Worm (Caenorhabditis elegans): ENCODE results near the gene skpo-2.

Gene skpo-2

DNA sequence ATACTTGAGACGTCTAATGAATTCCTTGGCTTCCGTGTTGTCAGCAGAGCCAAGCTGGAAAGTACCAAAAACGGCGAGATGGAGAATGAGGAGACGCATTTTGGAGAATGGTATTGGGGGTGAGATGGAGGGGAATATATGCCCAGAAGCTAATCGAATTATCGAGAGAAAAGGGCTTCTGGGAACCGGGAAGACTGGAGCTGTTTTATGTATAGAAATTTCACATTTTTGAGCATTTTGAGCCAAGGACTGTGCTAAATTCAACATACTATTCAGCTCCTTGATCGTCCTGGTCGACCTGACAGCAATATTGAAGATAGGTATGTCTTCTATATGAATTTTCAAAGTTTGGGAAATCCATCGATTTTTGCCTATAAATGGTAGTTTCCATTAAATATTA is 23.7 kb upstream of the skpo-2 start, which contains the start of gene C16C8.7:
TSS of gene C16C8.7 (minus strand) at position 101 of the 400 bp plus-strand sequence.
- TF ChIP-seq mab-5 (tag; optimal IDR thresholded peaks at IDR 0.05), result no peak
- TF ChIP-seq flh-1 (GFP tag; optimal IDR thresholded peaks at IDR 0.05), result no peak
- no peak for TF ChIP-seq ceh-43 (GFP tag; optimal IDR thresholded peaks at IDR 0.05)
- TF ChIP-seq nhr-2 (tag; optimal IDR thresholded peaks at IDR 0.05), result no peak
- TF ChIP-seq unc-62 (GFP tag; optimal IDR thresholded peaks at IDR 0.05), result no peak
- no peak for TF ChIP-seq nhr-76 (tag; optimal IDR thresholded peaks at IDR 0.05)
- TF ChIP-seq ztf-11 (tag; optimal IDR thresholded peaks at IDR 0.05), result no peak
- no peak for TF ChIP-seq unc-39 (tag; optimal IDR thresholded peaks at IDR 0.05)
- TF ChIP-seq nhr-12 (tag; optimal IDR thresholded peaks at IDR 0.05), result no peak
- TF ChIP-seq mls-2 (tag; optimal IDR thresholded peaks at IDR 0.05), result no peak
- no peak for TF ChIP-seq lin-32 (GFP tag; optimal IDR thresholded peaks at IDR 0.05)
- no peak for TF ChIP-seq ceh-83 (GFP tag; optimal IDR thresholded peaks at IDR 0.05)
- TF ChIP-seq lin-13 (tag; optimal IDR thresholded peaks at IDR 0.05), result no peak

DNA sequence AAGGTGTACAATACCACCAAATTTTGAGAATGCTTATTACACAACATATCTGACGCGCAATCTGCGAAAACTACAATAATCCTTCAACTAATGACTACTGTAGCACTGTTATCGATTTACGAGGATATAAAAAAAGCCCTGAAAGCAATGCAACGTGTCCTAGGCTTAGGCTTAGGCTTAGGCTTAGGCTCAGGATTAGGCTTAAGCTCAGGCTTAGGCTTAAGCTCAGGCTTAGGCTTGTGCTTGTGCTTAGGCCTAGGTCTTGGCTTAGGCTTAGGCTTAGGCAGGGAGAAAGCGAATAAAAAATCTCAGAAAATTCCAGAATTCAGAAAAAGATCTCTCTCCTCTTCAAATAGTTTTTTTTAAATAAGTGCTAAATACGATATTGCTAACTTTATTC is 22.9 kb upstream of the skpo-2 start:
- TF ChIP-seq ceh-39 (tag; optimal IDR thresholded peaks at IDR 0.05) (no peak), nhr-76 (tag; optimal IDR thresholded peaks at IDR 0.05) (no peak), lsy-2 (tag; optimal IDR thresholded peaks at IDR 0.05) (no peak), sem-2 (GFP tag; optimal IDR thresholded peaks at IDR 0.05) (no peak), nhr-237 (tag; optimal IDR thresholded peaks at IDR 0.05) (no peak), drap-1 (GFP tag; optimal IDR thresholded peaks at IDR 0.05) (no peak), unc-62 (GFP tag; optimal IDR thresholded peaks at IDR 0.05) (no peak), M03D4.4 (tag; optimal IDR thresholded peaks at IDR 0.05) (no peak)

DNA sequence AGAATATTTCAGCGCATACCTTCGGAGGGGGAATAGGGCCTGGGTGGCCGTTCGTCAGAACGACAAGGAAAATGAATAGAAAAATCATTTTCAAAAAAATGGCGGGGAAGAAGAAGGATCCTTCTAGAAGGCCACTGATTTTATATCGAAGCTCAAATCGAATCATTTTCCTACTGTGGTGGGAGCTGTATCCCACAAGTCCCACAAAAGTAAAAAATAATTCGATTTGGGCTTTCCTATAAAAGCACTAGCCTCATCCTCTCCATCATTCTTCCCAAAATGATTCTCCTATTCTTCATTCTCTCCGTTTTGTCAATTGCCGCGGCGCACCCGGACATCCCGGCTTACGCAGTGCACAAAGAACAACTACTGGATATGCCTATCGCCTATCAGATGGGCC is 21.9 kb upstream of the skpo-2 start, which contains the start of the genes C16C8.26 and C16C8.19:
TSS of gene C16C8.26 (minus strand) at position 101 of the 400 bp plus-strand sequence.
TSS of gene C16C8.19 (plus strand) at position 279 of the 400 bp plus-strand sequence.
- no peak for TF ChIP-seq ces-1 (GFP tag; optimal IDR thresholded peaks at IDR 0.05)
- TF ChIP-seq hlh-1 (tag; optimal IDR thresholded peaks at IDR 0.05), result no peak
- no peak for TF ChIP-seq unc-120 (tag; optimal IDR thresholded peaks at IDR 0.05; ENCODE audit: poor library complexity, severe bottlenecking)
- TF ChIP-seq blmp-1 (tag; optimal IDR thresholded peaks at IDR 0.05), result no peak
- TF ChIP-seq flh-1 (GFP tag; optimal IDR thresholded peaks at IDR 0.05), result no peak
- no peak for TF ChIP-seq unc-39 (tag; optimal IDR thresholded peaks at IDR 0.05)
- no peak for TF ChIP-seq tbx-8 (GFP tag; optimal IDR thresholded peaks at IDR 0.05)
- TF ChIP-seq ceh-43 (GFP tag; optimal IDR thresholded peaks at IDR 0.05), result no peak
- TF ChIP-seq ham-2 (GFP tag; optimal IDR thresholded peaks at IDR 0.05), result no peak
- no peak for TF ChIP-seq nhr-76 (tag; optimal IDR thresholded peaks at IDR 0.05)
- no peak for TF ChIP-seq ceh-39 (tag; optimal IDR thresholded peaks at IDR 0.05)
- no peak for TF ChIP-seq elt-3 (tag; optimal IDR thresholded peaks at IDR 0.05)
- TF ChIP-seq nhr-28 (tag; optimal IDR thresholded peaks at IDR 0.05), result no peak
- TF ChIP-seq elt-1 (tag; optimal IDR thresholded peaks at IDR 0.05; ENCODE audit: borderline replicate concordance, insufficient read depth), result no peak
- TF ChIP-seq mls-2 (tag; optimal IDR thresholded peaks at IDR 0.05), result no peak
- no peak for TF ChIP-seq pha-4 (tag; optimal IDR thresholded peaks at IDR 0.05)
- TF ChIP-seq nhr-2 (tag; optimal IDR thresholded peaks at IDR 0.05), result no peak
- TF ChIP-seq snpc-4 (tag; optimal IDR thresholded peaks at IDR 0.05), result no peak
- TF ChIP-seq nhr-237 (tag; optimal IDR thresholded peaks at IDR 0.05), result no peak

- no peak for TF ChIP-seq snpc-4 (tag; optimal IDR thresholded peaks at IDR 0.05)
- no peak for TF ChIP-seq ces-1 (GFP tag; optimal IDR thresholded peaks at IDR 0.05)
- no peak for TF ChIP-seq nhr-2 (tag; optimal IDR thresholded peaks at IDR 0.05)
- no peak for TF ChIP-seq bed-3 (GFP tag; optimal IDR thresholded peaks at IDR 0.05)
- TF ChIP-seq ceh-83 (GFP tag; optimal IDR thresholded peaks at IDR 0.05), result no peak
- no peak for TF ChIP-seq nhr-28 (tag; optimal IDR thresholded peaks at IDR 0.05)
- no peak for TF ChIP-seq sem-2 (GFP tag; optimal IDR thresholded peaks at IDR 0.05)
- no peak for TF ChIP-seq elt-1 (tag; optimal IDR thresholded peaks at IDR 0.05; ENCODE audit: borderline replicate concordance, insufficient read depth)
- TF ChIP-seq cnd-1 (tag; optimal IDR thresholded peaks at IDR 0.05), result no peak
- no peak for TF ChIP-seq pha-4 (tag; optimal IDR thresholded peaks at IDR 0.05)
- no peak for TF ChIP-seq unc-62 (GFP tag; optimal IDR thresholded peaks at IDR 0.05)
- TF ChIP-seq tbx-8 (GFP tag; optimal IDR thresholded peaks at IDR 0.05), result no peak
- no peak for TF ChIP-seq lsy-2 (tag; optimal IDR thresholded peaks at IDR 0.05)
- no peak for TF ChIP-seq ztf-11 (tag; optimal IDR thresholded peaks at IDR 0.05)
- TF ChIP-seq unc-39 (tag; optimal IDR thresholded peaks at IDR 0.05), result no peak
- TF ChIP-seq ham-2 (GFP tag; optimal IDR thresholded peaks at IDR 0.05), result no peak
- no peak for TF ChIP-seq lin-32 (GFP tag; optimal IDR thresholded peaks at IDR 0.05)
- no peak for TF ChIP-seq ceh-43 (GFP tag; optimal IDR thresholded peaks at IDR 0.05)
- no peak for TF ChIP-seq nhr-237 (tag; optimal IDR thresholded peaks at IDR 0.05)
Observed at ce11 chrII:3453521-3453920, 17.2 kb upstream of the skpo-2 start, which contains the start of gene C16C8.11. TSS of gene C16C8.11 (plus strand) at chrII:3453708.

Measured in whole organism, mixed stage, embryonic.